Worm (Caenorhabditis elegans) whole organism, L4/young adult: ENCODE data around the gene T05G5.4.

Source experiments
- W03F9.2 ChIP-seq: fragments of 150-350 bp; optimal IDR thresholded peaks from 2 replicates; lab custom pipeline; 2014; ENCODE audit warnings: missing biosample characterization, missing genetic modification characterization
- dao-5 ChIP-seq: sonication (generic microtip); optimal IDR thresholded peaks from 2 replicates; lab custom pipeline; 2016; ENCODE audit warnings: missing genotype, missing genetic modification characterization, moderate library complexity, missing compliant biosample characterization
- him-1 ChIP-seq: sonication (generic microtip); optimal IDR thresholded peaks from 2 replicates; lab custom pipeline; 2016; ENCODE audit warnings: missing genotype, missing genetic modification reagents, missing genetic modification characterization, missing compliant biosample characterization

DNA sequence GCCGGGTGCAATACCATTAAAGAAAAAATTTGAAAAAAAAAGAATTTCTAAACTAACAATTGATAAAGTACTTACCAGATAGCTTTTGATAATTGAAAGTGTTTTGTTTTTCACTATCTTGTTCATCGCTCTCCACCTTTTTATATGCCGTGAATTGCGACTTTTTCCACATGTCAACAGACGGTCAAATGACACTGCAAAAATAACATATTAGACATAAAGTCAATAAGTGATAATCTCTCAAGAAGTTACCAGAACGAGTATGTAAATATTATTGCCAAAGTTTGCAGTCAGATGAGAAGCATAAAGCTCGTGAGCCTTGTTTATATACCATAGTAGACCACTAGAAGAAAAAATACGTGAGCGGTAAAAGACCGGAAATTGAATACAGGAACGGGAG, 12.9 kb upstream of the T05G5.4 start, which contains the start of gene dao-6:
- TF ChIP-seq W03F9.2 (tag; lab: Kevin White, UChicago) = no peak
- TF ChIP-seq dao-5 = no peak
- TF ChIP-seq him-1 = no peak
